Fruit fly (Drosophila melanogaster) whole organism, embryonic: ENCODE results near the gene CG33643.

Experiments used
- Antp ChIP-seq: fragments of 200-800 bp; sonication (Bioruptor generic); optimal IDR thresholded peaks from 3 replicates; lab custom pipeline; 2016; ENCODE audit warnings: missing biosample characterization, missing genetic modification characterization
- CG10979 ChIP-seq: fragments of 200-800 bp; sonication (Bioruptor generic); optimal IDR thresholded peaks from 2 replicates; lab custom pipeline; 2018; ENCODE audit warnings: missing biosample characterization, mild to moderate bottlenecking, missing genetic modification characterization, moderate library complexity
- CG11398 ChIP-seq: fragments of 200-800 bp; sonication (Bioruptor generic); optimal IDR thresholded peaks from 2 replicates; lab custom pipeline; 2016; ENCODE audit warnings: missing biosample characterization, missing genetic modification characterization
- CG12942 ChIP-seq: fragments of 200-800 bp; sonication (Bioruptor generic); optimal IDR thresholded peaks from 3 replicates; lab custom pipeline; 2016; ENCODE audit warnings: missing biosample characterization, missing genetic modification characterization
- CG1602 ChIP-seq: fragments of 200-800 bp; sonication (Bioruptor generic); optimal IDR thresholded peaks from 3 replicates; lab custom pipeline; 2016; ENCODE audit warnings: missing biosample characterization, missing genetic modification characterization
- CG17612 ChIP-seq: fragments of 200-800 bp; sonication (Bioruptor generic); IDR thresholded peaks from 2 replicates; pipeline ENCODE4 v1.3.6; 2022; ENCODE audit warnings: missing biosample characterization, missing genetic modification characterization
- CG18476 ChIP-seq: fragments of 200-800 bp; sonication (Bioruptor generic); optimal IDR thresholded peaks from 2 replicates; lab custom pipeline; 2016; ENCODE audit warnings: missing biosample characterization, mild to moderate bottlenecking, missing genetic modification characterization
- CG2116 ChIP-seq: fragments of 200-800 bp; sonication (Bioruptor generic); optimal IDR thresholded peaks from 3 replicates; lab custom pipeline; 2018; ENCODE audit warnings: missing biosample characterization, mild to moderate bottlenecking, missing genetic modification characterization
- CG2202 ChIP-seq: fragments of 200-800 bp; sonication (Bioruptor generic); optimal IDR thresholded peaks from 2 replicates; lab custom pipeline; 2018; ENCODE audit warnings: missing biosample characterization, mild to moderate bottlenecking, missing genetic modification characterization
- CG32532 ChIP-seq: fragments of 200-800 bp; sonication (Bioruptor generic); IDR thresholded peaks from 2 replicates; pipeline ENCODE4 v1.3.6; 2022; ENCODE audit warnings: missing biosample characterization, missing genetic modification characterization
- CG32767 ChIP-seq: fragments of 200-800 bp; sonication (Bioruptor generic); IDR thresholded peaks from 2 replicates; pipeline ENCODE4 v1.3.6; 2022; ENCODE audit warnings: missing biosample characterization, missing genetic modification characterization
- CG3407 ChIP-seq: fragments of 200-800 bp; sonication (Bioruptor generic); optimal IDR thresholded peaks from 2 replicates; lab custom pipeline; 2018; ENCODE audit warnings: missing biosample characterization, mild to moderate bottlenecking, missing genetic modification characterization
- CG34224 ChIP-seq: fragments of 200-800 bp; sonication (Bioruptor generic); IDR thresholded peaks from 3 replicates; pipeline ENCODE4 v1.3.6; 2022; ENCODE audit warnings: missing biosample characterization, missing genetic modification characterization; ENCODE audit not compliant: partially characterized antibody
- CG34376 ChIP-seq: fragments of 200-800 bp; sonication (Bioruptor generic); optimal IDR thresholded peaks from 2 replicates; lab custom pipeline; 2018; ENCODE audit warnings: missing biosample characterization, mild to moderate bottlenecking, missing genetic modification characterization
- CG3726 ChIP-seq: fragments of 200-800 bp; sonication (Bioruptor generic); IDR thresholded peaks from 3 replicates; pipeline ENCODE4, ENCODE4 v1.3.6; 2022; ENCODE audit warnings: missing biosample characterization, missing genetic modification characterization
- CG4617 ChIP-seq: fragments of 200-800 bp; sonication (Bioruptor generic); optimal IDR thresholded peaks from 3 replicates; lab custom pipeline; 2016; ENCODE audit warnings: missing biosample characterization, missing genetic modification characterization, borderline replicate concordance
- CG4707 ChIP-seq: fragments of 200-800 bp; sonication (Bioruptor generic); optimal IDR thresholded peaks from 2 replicates; lab custom pipeline; 2018; ENCODE audit warnings: missing biosample characterization, mild to moderate bottlenecking, missing genetic modification characterization, moderate library complexity
- CG6689 ChIP-seq: fragments of 200-800 bp; sonication (Bioruptor generic); IDR thresholded peaks from 2 replicates; pipeline ENCODE4 v1.3.6; 2022; ENCODE audit warnings: missing biosample characterization, missing genetic modification characterization
- CG6791 ChIP-seq: fragments of 200-800 bp; sonication (Bioruptor generic); IDR thresholded peaks from 3 replicates; pipeline ENCODE4 v1.3.6; 2022; ENCODE audit warnings: missing biosample characterization, missing genetic modification characterization; ENCODE audit not compliant: partially characterized antibody
- CG8290 ChIP-seq, 3 experiments: fragments of 200-800 bp; sonication (Bioruptor generic); optimal IDR thresholded peaks; 2 replicates each; lab custom pipeline; 2016 to 2019; ENCODE audit warnings: missing biosample characterization in 3 of 3, missing genetic modification characterization in 3 of 3, mild to moderate bottlenecking in 2 of 3, moderate library complexity in 1 of 3
- Doc2 ChIP-seq: fragments of 200-800 bp; sonication (Bioruptor generic); IDR thresholded peaks from 2 replicates; pipeline ENCODE4 v1.3.6; 2022; ENCODE audit warnings: missing biosample characterization, missing genetic modification characterization
- Fer2 ChIP-seq: fragments of 200-800 bp; sonication (Bioruptor generic); optimal IDR thresholded peaks from 2 replicates; lab custom pipeline; 2018; ENCODE audit warnings: missing biosample characterization, mild to moderate bottlenecking, missing genetic modification characterization, moderate library complexity
- GATAe ChIP-seq: fragments of 200-800 bp; sonication (Bioruptor generic); conservative IDR thresholded peaks from 2 replicates; pipeline ENCODE4 v1.3.6; 2022; ENCODE audit warnings: missing biosample characterization, missing genetic modification characterization
- HLH4C ChIP-seq: fragments of 200-800 bp; sonication (Bioruptor generic); IDR thresholded peaks from 3 replicates; pipeline ENCODE4 v1.3.6; 2022; ENCODE audit warnings: missing biosample characterization, missing genetic modification characterization; ENCODE audit not compliant: partially characterized antibody
- Lhr ChIP-seq: fragments of 200-800 bp; sonication (Bioruptor generic); optimal IDR thresholded peaks from 3 replicates; lab custom pipeline; 2017; ENCODE audit warnings: mild to moderate bottlenecking, missing biosample characterization, missing genetic modification reagents, missing genetic modification characterization
- Lim3 ChIP-seq: fragments of 200-800 bp; sonication (Bioruptor generic); IDR thresholded peaks from 2 replicates; pipeline ENCODE4 v1.3.6; 2022; ENCODE audit warnings: missing biosample characterization, missing genetic modification characterization
- Ssrp ChIP-seq: fragments of 200-800 bp; sonication (Bioruptor generic); optimal IDR thresholded peaks from 2 replicates; lab custom pipeline; 2018; ENCODE audit warnings: missing biosample characterization, mild to moderate bottlenecking, missing genetic modification characterization, moderate library complexity
- Usf ChIP-seq: fragments of 200-800 bp; sonication (Bioruptor generic); optimal IDR thresholded peaks from 2 replicates; lab custom pipeline; 2017; ENCODE audit warnings: missing genotype, missing biosample characterization, missing genetic modification characterization
- Xrp1 ChIP-seq: fragments of 200-800 bp; sonication (Bioruptor generic); IDR thresholded peaks from 2 replicates; pipeline ENCODE4 v1.3.6; 2022; ENCODE audit warnings: missing biosample characterization, missing genetic modification characterization
- bbx ChIP-seq: fragments of 200-800 bp; sonication (Bioruptor generic); IDR thresholded peaks from 2 replicates; pipeline ENCODE4 v1.3.6; 2022; ENCODE audit warnings: missing biosample characterization, missing genetic modification characterization; ENCODE audit not compliant: partially characterized antibody
- cato ChIP-seq: fragments of 200-800 bp; sonication (Bioruptor generic); optimal IDR thresholded peaks from 2 replicates; lab custom pipeline; 2016; ENCODE audit warnings: missing biosample characterization, missing genetic modification characterization, borderline replicate concordance
- caup ChIP-seq: fragments of 200-800 bp; sonication (Bioruptor generic); optimal IDR thresholded peaks from 3 replicates; lab custom pipeline; 2017; ENCODE audit warnings: missing biosample characterization, mild to moderate bottlenecking, missing genetic modification characterization, moderate library complexity; ENCODE audit not compliant: severe bottlenecking
- cg ChIP-seq: fragments of 200-800 bp; sonication (Bioruptor generic); optimal IDR thresholded peaks from 3 replicates; lab custom pipeline; 2019; ENCODE audit warnings: missing biosample characterization, mild to moderate bottlenecking, missing genetic modification characterization, moderate library complexity
- danr ChIP-seq: fragments of 200-800 bp; sonication (Bioruptor generic); IDR thresholded peaks from 2 replicates; pipeline ENCODE4 v1.3.6; 2022; ENCODE audit warnings: missing biosample characterization, missing genetic modification characterization
- en ChIP-seq: fragments of 200-800 bp; sonication (Bioruptor generic); optimal IDR thresholded peaks from 2 replicates; lab custom pipeline; 2016; ENCODE audit warnings: missing biosample characterization, missing genetic modification characterization
- fd3F ChIP-seq: fragments of 200-800 bp; sonication (Bioruptor generic); optimal IDR thresholded peaks from 2 replicates; lab custom pipeline; 2018; ENCODE audit warnings: missing biosample characterization, mild to moderate bottlenecking, missing genetic modification characterization, moderate library complexity
- hb ChIP-seq: fragments of 200-800 bp; sonication (Bioruptor generic); IDR thresholded peaks from 3 replicates; pipeline ENCODE4 v1.3.6; 2022; ENCODE audit warnings: missing biosample characterization, missing genetic modification characterization; ENCODE audit not compliant: partially characterized antibody
- kah ChIP-seq: fragments of 200-800 bp; sonication (Bioruptor generic); optimal IDR thresholded peaks from 2 replicates; lab custom pipeline; 2018; ENCODE audit warnings: missing biosample characterization, mild to moderate bottlenecking, missing genetic modification characterization
- lmd ChIP-seq: fragments of 200-800 bp; sonication (Bioruptor generic); IDR thresholded peaks from 2 replicates; pipeline ENCODE4 v1.3.6; 2022; ENCODE audit warnings: missing biosample characterization, missing genetic modification characterization
- lola ChIP-seq, 3 experiments: fragments of >200 bp in 2 of 3; fragments of 200-800 bp in 1 of 3; sonication (Bioruptor generic) in 1 of 3; optimal IDR thresholded peaks; 2 replicates each; lab custom pipeline; 2017 to 2019; ENCODE audit warnings: missing biosample characterization in 3 of 3, missing genetic modification characterization in 3 of 3, mild to moderate bottlenecking in 1 of 3, moderate library complexity in 1 of 3
- psq ChIP-seq: fragments of 200-800 bp; sonication (Bioruptor generic); optimal IDR thresholded peaks from 2 replicates; lab custom pipeline; 2017; ENCODE audit warnings: missing biosample characterization, missing genetic modification characterization
- schlank ChIP-seq: fragments of 200-800 bp; sonication (Bioruptor generic); optimal IDR thresholded peaks from 2 replicates; lab custom pipeline; 2018; ENCODE audit warnings: missing biosample characterization, mild to moderate bottlenecking, missing genetic modification characterization
- sd ChIP-seq: fragments of 200-800 bp; sonication (Bioruptor generic); optimal IDR thresholded peaks from 3 replicates; lab custom pipeline; 2018; ENCODE audit warnings: missing biosample characterization, mild to moderate bottlenecking, missing genetic modification characterization, moderate library complexity
- seq ChIP-seq: fragments of 200-800 bp; sonication (Bioruptor generic); IDR thresholded peaks from 2 replicates; pipeline ENCODE4 v1.3.6; 2022; ENCODE audit warnings: missing biosample characterization, missing genetic modification characterization
- sima ChIP-seq: fragments of 200-800 bp; sonication (Bioruptor generic); optimal IDR thresholded peaks from 2 replicates; lab custom pipeline; 2016; ENCODE audit warnings: missing biosample characterization, missing genetic modification characterization
- slou ChIP-seq: fragments of 200-800 bp; sonication (Bioruptor generic); optimal IDR thresholded peaks from 3 replicates; lab custom pipeline; 2016; ENCODE audit warnings: missing biosample characterization, missing genetic modification characterization
- vvl ChIP-seq: fragments of 200-800 bp; sonication (Bioruptor generic); IDR thresholded peaks from 2 replicates; pipeline ENCODE4 v1.3.6; 2022; ENCODE audit warnings: missing biosample characterization, missing genetic modification characterization

CG33643 gene

DNA sequence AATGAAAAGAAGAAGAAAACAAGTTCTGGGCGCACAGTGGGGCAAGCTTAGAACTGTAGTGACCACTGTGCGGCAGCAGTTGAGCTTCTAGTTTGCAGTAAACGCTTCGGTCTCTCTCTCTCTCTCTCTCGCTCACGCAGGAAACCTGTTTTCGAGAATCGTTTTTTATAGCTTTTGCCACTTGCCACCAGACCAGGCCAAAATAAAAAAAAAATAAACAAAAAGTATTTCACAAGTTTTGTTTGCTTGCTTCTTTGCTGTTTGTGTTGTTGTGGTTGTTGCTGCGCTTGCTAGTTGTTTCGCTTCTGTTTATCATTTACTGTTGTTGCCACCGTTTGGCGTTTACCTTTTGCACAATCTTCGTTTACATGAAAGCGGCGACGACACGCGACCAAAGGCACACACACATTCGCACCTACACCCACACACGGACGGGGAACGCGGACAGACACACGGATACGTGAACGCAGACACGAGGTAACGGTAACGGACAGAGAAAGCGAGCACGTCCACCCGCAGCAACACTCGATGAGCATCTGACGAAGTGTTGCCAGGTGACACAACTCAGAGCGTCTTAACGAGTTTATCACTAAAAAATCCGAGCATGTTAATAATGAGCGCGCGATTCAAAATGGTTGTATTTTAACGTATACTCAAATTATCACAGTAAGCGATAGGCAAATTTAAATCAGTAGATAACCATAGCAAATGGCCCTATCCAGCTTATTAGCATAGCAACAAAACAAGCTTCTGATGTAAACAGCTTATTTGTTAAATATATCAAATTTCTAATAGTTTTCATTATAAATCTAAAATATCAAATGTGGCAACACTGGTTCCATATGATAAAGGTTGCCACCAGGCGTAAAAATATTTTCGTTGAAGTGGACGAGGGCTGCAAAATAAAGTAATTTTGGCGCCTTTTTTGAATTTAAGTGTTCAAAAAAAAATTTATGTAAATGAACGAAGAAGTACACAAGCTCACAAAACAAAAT is 18.2 kb downstream of the CG33643 start, which contains the start of gene B4 (continued):
- TF ChIP-seq Doc2 (GFP tag; lab: Robert Waterston, UW) (no peak), CG3726 (GFP tag; lab: Robert Waterston, UW) (no peak; the same call in 2 of the 3 replicates), HLH4C (GFP tag; lab: Robert Waterston, UW) (no peak), Antp (GFP tag; lab: Kevin White, UChicago) (peak; percentile 35), kah (peak; percentile 52), CG32767 (no peak; the same call in 1 of the 2 replicates), CG18476 (GFP tag; lab: Kevin White, UChicago) (no peak), CG17612 (GFP tag; lab: Robert Waterston, UW) (no peak), hb (GFP tag; lab: Robert Waterston, UW) (no peak), sima (GFP tag; lab: Kevin White, UChicago) (no peak), CG2116 (GFP tag; lab: Kevin White, UChicago) (peak; percentile 55), Lhr (GFP tag; lab: Kevin White, UChicago) (peak; percentile 59), cato (GFP tag; lab: Kevin White, UChicago) (no peak), lmd (no peak; the same call in 1 of the 2 replicates), sd (peak; percentile 26), seq (GFP tag; lab: Robert Waterston, UW) (peak; percentile 51; the same call in 1 of the 2 replicates), Usf (GFP tag; lab: Kevin White, UChicago) (no peak), cg (peak; percentile 92), danr (GFP tag; lab: Robert Waterston, UW) (no peak), slou (peak; percentile 14), Xrp1 (peak; percentile 29), CG11398 (GFP tag; lab: Kevin White, UChicago) (no peak), CG34224 (GFP tag; lab: Robert Waterston, UW) (peak; percentile 42; the same call in 1 of the 3 replicates), CG2202 (tag; lab: Kevin White, UChicago) (peak; percentile 4), bbx (GFP tag; lab: Robert Waterston, UW) (peak; percentile 66), GATAe (GFP tag; lab: Robert Waterston, UW) (no peak), lola (GFP tag; optimal IDR thresholded peaks at IDR 0.05; lab: Kevin White, UChicago) (peak in 1 of 3 experiments; percentile 6), CG10979 (no peak), fd3F (GFP tag; lab: Kevin White, UChicago) (no peak), CG32532 (GFP tag; lab: Robert Waterston, UW) (peak; percentile 42), schlank (tag; lab: Kevin White, UChicago) (peak; percentile 41), CG4707 (GFP tag; lab: Kevin White, UChicago) (peak; percentile 73), CG3407 (GFP tag; lab: Kevin White, UChicago) (peak; percentile 38), psq (GFP tag; lab: Kevin White, UChicago) (no peak), CG8290 (GFP tag; optimal IDR thresholded peaks at IDR 0.05; lab: Kevin White, UChicago) (no peak), CG8290 (tag; optimal IDR thresholded peaks at IDR 0.05; lab: Kevin White, UChicago) (peak in 1 of 2 experiments; percentile 87), CG12942 (GFP tag; lab: Kevin White, UChicago) (no peak), Ssrp (tag; lab: Kevin White, UChicago) (no peak), CG6791 (peak; percentile 44; the same call in 2 of the 3 replicates), en (GFP tag; lab: Kevin White, UChicago) (no peak), Fer2 (tag; lab: Kevin White, UChicago) (no peak), CG34376 (GFP tag; lab: Kevin White, UChicago) (peak; percentile 31), vvl (GFP tag; lab: Robert Waterston, UW) (peak; percentile 49), CG4617 (GFP tag; lab: Kevin White, UChicago) (no peak), Lim3 (GFP tag; lab: Robert Waterston, UW) (no peak), CG6689 (GFP tag; lab: Robert Waterston, UW) (no peak), CG1602 (GFP tag; lab: Kevin White, UChicago) (no peak), caup (GFP tag; lab: Kevin White, UChicago) (peak; percentile 70)
